Worm (Caenorhabditis elegans): ENCODE data around the gene bir-1.

DNA sequence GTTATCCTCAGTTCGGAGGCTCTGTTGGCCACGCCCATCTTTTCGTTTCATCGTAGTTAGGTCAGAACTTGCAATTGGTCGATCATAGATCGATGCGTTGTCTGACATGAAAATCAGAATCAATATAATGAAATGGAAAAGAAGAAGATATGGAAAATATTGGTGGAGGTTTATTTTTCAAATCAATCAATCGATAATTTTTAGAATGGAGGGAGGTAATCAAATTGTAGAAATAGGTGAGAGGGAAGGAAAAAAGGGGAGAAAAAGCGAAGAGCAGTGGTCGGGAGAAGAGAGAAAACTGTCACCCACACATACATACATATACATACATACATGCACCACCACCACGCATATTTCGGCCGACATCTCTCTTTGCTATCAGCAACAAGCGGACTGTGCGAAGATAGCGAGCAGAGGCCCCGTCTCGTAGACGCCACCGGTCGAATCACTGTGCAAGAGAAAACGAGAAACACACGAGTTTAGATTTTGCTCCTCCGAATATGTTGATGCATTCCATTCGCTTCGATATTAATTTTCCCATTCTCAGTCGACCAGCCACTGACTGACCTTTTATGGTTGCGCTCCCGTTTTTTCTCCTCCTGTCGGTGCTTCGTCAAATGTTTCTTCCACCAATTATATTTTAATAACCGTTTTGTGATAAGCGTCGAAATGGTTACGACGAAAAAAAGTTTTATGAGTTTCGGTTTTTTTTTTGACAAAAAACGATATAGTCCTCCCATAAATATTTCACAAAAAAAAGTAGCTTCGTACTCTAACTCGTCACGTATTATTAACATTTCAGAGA lies 14.9 kb upstream of the bir-1 start, which contains the start of gene F35B12.10:
- TF ChIP-seq nhr-25 (tag; optimal IDR thresholded peaks at IDR 0.05) (no peak), nhr-12 (tag; optimal IDR thresholded peaks at IDR 0.05) (no peak), nhr-237 (tag; optimal IDR thresholded peaks at IDR 0.05) (no peak), nhr-10 (tag; optimal IDR thresholded peaks at IDR 0.05) (no peak), lsy-2 (tag; optimal IDR thresholded peaks at IDR 0.05) (no peak), blmp-1 (tag; optimal IDR thresholded peaks at IDR 0.05; ENCODE audit: insufficient read depth) (no peak)

Measured in whole organism, L2 larva.